Worm (Caenorhabditis elegans) whole organism, young adult: Measurements from ENCODE around the gene ceh-93.

Experiments
- B0261.1 ChIP-seq: sonication (generic microtip); optimal IDR thresholded peaks from 2 replicates; lab custom pipeline; 2016; ENCODE audit warnings: mild to moderate bottlenecking, missing genetic modification characterization, moderate library complexity, missing compliant biosample characterization
- C06A6.2 ChIP-seq: fragments of 200-800 bp; sonication (Bioruptor generic); conservative IDR thresholded peaks from 2 replicates; pipeline ENCODE4 v1.3.6; 2022; ENCODE audit warnings: missing genetic modification characterization, missing compliant biosample characterization
- F22D6.2 ChIP-seq: sonication (generic microtip); optimal IDR thresholded peaks from 2 replicates; lab custom pipeline; 2016; ENCODE audit warnings: mild to moderate bottlenecking, missing genetic modification characterization, missing compliant biosample characterization
- F39B2.1 ChIP-seq: fragments of 200-800 bp; sonication (Bioruptor generic); IDR thresholded peaks from 2 replicates; pipeline ENCODE4 v1.3.6; 2022; ENCODE audit warnings: missing genetic modification reagents, missing genetic modification characterization, missing compliant biosample characterization
- F49E8.2 ChIP-seq: sonication (generic microtip); optimal IDR thresholded peaks from 3 replicates; lab custom pipeline; 2017; ENCODE audit warnings: missing genetic modification characterization, mild to moderate bottlenecking, missing compliant biosample characterization, antibody characterized with exemption, moderate library complexity; ENCODE audit not compliant: insufficient read depth
- K12H6.12 ChIP-seq: fragments of 200-800 bp; sonication (Bioruptor generic); optimal IDR thresholded peaks from 2 replicates; lab custom pipeline; 2018; ENCODE audit warnings: mild to moderate bottlenecking, missing genetic modification characterization, missing compliant biosample characterization
- Y53G8AR.9 ChIP-seq: fragments of 200-800 bp; sonication (Bioruptor generic); conservative IDR thresholded peaks from 2 replicates; pipeline ENCODE4 v1.3.6; 2022; ENCODE audit warnings: missing genetic modification reagents, missing genetic modification characterization, missing compliant biosample characterization
- Y56A3A.18 ChIP-seq: fragments of 200-800 bp; sonication (Bioruptor generic); IDR thresholded peaks from 2 replicates; pipeline ENCODE4 v1.3.6; 2022; ENCODE audit warnings: missing genetic modification reagents, missing genetic modification characterization, missing compliant biosample characterization
- Y95B8A.8 ChIP-seq: fragments of 200-800 bp; sonication (Bioruptor generic); IDR thresholded peaks from 2 replicates; pipeline ENCODE4 v1.3.6; 2022; ENCODE audit warnings: missing genetic modification reagents, missing genetic modification characterization, missing compliant biosample characterization
- ZK185.1 ChIP-seq: sonication (generic microtip); optimal IDR thresholded peaks from 2 replicates; lab custom pipeline; 2016; ENCODE audit warnings: mild to moderate bottlenecking, missing genetic modification characterization, missing compliant biosample characterization; ENCODE audit not compliant: poor library complexity, severe bottlenecking
- ama-1 ChIP-seq, 3 experiments: fragments of 150-350 bp in 1 of 3; sonication (generic microtip) in 2 of 3; optimal IDR thresholded peaks; 2 replicates each; lab custom pipeline; 2014 to 2018; ENCODE audit warnings: missing biosample characterization in 2 of 3, missing genetic modification characterization in 2 of 3, missing genetic modification reagents in 2 of 3
- aptf-2 ChIP-seq: fragments of 200-800 bp; sonication (Bioruptor generic); conservative IDR thresholded peaks from 2 replicates; pipeline ENCODE4 v1.3.6; 2022; ENCODE audit warnings: missing genetic modification reagents, missing genetic modification characterization, missing compliant biosample characterization
- athp-1 ChIP-seq: sonication (generic microtip); optimal IDR thresholded peaks from 2 replicates; lab custom pipeline; 2017; ENCODE audit warnings: mild to moderate bottlenecking, missing genetic modification characterization, missing compliant biosample characterization
- bed-2 ChIP-seq: fragments of 200-800 bp; sonication (Bioruptor generic); IDR thresholded peaks from 2 replicates; pipeline ENCODE4 v1.3.6; 2022; ENCODE audit warnings: missing genetic modification reagents, missing genetic modification characterization, missing compliant biosample characterization
- cebp-1 ChIP-seq, 2 experiments: fragments of 200-800 bp in 1 of 2; sonication (Bioruptor generic) in 1 of 2; sonication (generic microtip) in 1 of 2; IDR thresholded peaks in 1 of 2; optimal IDR thresholded peaks in 1 of 2; 2 replicates each; pipeline versions ENCODE4 v1.3.6 to Lab custom; 2017 to 2022; ENCODE audit warnings: missing compliant biosample characterization in 2 of 2, missing genetic modification characterization in 2 of 2, mild to moderate bottlenecking in 1 of 2, missing genetic modification reagents in 1 of 2, moderate library complexity in 1 of 2
- ceh-100 ChIP-seq: fragments of 200-800 bp; sonication (Bioruptor generic); IDR thresholded peaks from 2 replicates; pipeline ENCODE4 v1.3.6; 2022; ENCODE audit warnings: missing genetic modification reagents, missing genetic modification characterization, missing compliant biosample characterization
- ceh-40 ChIP-seq: fragments of 200-800 bp; sonication (Bioruptor generic); IDR thresholded peaks from 2 replicates; pipeline ENCODE4 v1.3.6; 2022; ENCODE audit warnings: missing genetic modification characterization, missing compliant biosample characterization
- ceh-91 ChIP-seq: fragments of 200-800 bp; sonication (Bioruptor generic); IDR thresholded peaks from 2 replicates; pipeline ENCODE4 v1.3.6; 2022; ENCODE audit warnings: missing genetic modification reagents, missing genetic modification characterization, missing compliant biosample characterization
- chd-7 ChIP-seq: sonication (generic microtip); optimal IDR thresholded peaks from 2 replicates; lab custom pipeline; 2016; ENCODE audit warnings: mild to moderate bottlenecking, missing genetic modification characterization, moderate library complexity, missing compliant biosample characterization
- egl-18 ChIP-seq: fragments of 200-800 bp; sonication (Bioruptor generic); IDR thresholded peaks from 2 replicates; pipeline ENCODE4 v1.3.6; 2022; ENCODE audit warnings: missing genetic modification reagents, missing genetic modification characterization, missing compliant biosample characterization
- egrh-3 ChIP-seq: fragments of 200-800 bp; sonication (Bioruptor generic); IDR thresholded peaks from 2 replicates; pipeline ENCODE4 v1.3.6; 2022; ENCODE audit warnings: missing genetic modification reagents, missing genetic modification characterization, missing compliant biosample characterization
- hsf-1 ChIP-seq: fragments of 200-800 bp; sonication (Bioruptor generic); IDR thresholded peaks from 2 replicates; pipeline ENCODE4 v1.3.6; 2022; ENCODE audit warnings: missing genetic modification reagents, missing genetic modification characterization, missing compliant biosample characterization
- let-607 ChIP-seq, 2 experiments: fragments of 200-800 bp in 1 of 2; sonication (Bioruptor generic) in 1 of 2; sonication (generic microtip) in 1 of 2; optimal IDR thresholded peaks; 2 replicates each; lab custom pipeline; 2016 to 2018; ENCODE audit warnings: mild to moderate bottlenecking in 2 of 2, missing compliant biosample characterization in 2 of 2, missing genetic modification characterization in 2 of 2, moderate library complexity in 2 of 2, missing genotype in 1 of 2
- lin-26 ChIP-seq: fragments of 200-800 bp; sonication (Bioruptor generic); IDR thresholded peaks from 2 replicates; pipeline ENCODE4 v1.3.6; 2022; ENCODE audit warnings: missing genetic modification reagents, missing genetic modification characterization, missing compliant biosample characterization
- lin-40 ChIP-seq: sonication (generic microtip); optimal IDR thresholded peaks from 2 replicates; lab custom pipeline; 2016; ENCODE audit warnings: missing genetic modification characterization, mild to moderate bottlenecking, missing compliant biosample characterization, missing genotype, missing genetic modification reagents
- lir-1 ChIP-seq: fragments of 200-800 bp; sonication (Bioruptor generic); conservative IDR thresholded peaks from 2 replicates; pipeline ENCODE4 v1.3.6; 2022; ENCODE audit warnings: missing genetic modification reagents, missing genetic modification characterization, missing compliant biosample characterization
- madf-10 ChIP-seq: sonication (generic microtip); optimal IDR thresholded peaks from 2 replicates; lab custom pipeline; 2016; ENCODE audit warnings: mild to moderate bottlenecking, missing genetic modification characterization, missing compliant biosample characterization
- mel-28 ChIP-seq: sonication (generic microtip); optimal IDR thresholded peaks from 2 replicates; lab custom pipeline; 2016; ENCODE audit warnings: borderline replicate concordance, mild to moderate bottlenecking, missing genetic modification characterization, missing compliant biosample characterization
- mxl-1 ChIP-seq: sonication (generic microtip); optimal IDR thresholded peaks from 2 replicates; lab custom pipeline; 2016; ENCODE audit warnings: missing genetic modification characterization, missing compliant biosample characterization
- nfya-1 ChIP-seq: sonication (generic microtip); optimal IDR thresholded peaks from 2 replicates; lab custom pipeline; 2017; ENCODE audit warnings: antibody characterized with exemption, missing compliant biosample characterization, missing genetic modification characterization, borderline replicate concordance; ENCODE audit not compliant: insufficient read depth
- nfya-2 ChIP-seq: fragments of 200-800 bp; sonication (Bioruptor generic); IDR thresholded peaks from 2 replicates; pipeline ENCODE4 v1.3.6; 2022; ENCODE audit warnings: missing genetic modification reagents, missing genetic modification characterization, missing compliant biosample characterization
- nhr-179 ChIP-seq: sonication (generic microtip); optimal IDR thresholded peaks from 2 replicates; lab custom pipeline; 2016; ENCODE audit warnings: mild to moderate bottlenecking, missing genetic modification characterization, missing compliant biosample characterization
- rcor-1 ChIP-seq: fragments of 200-800 bp; sonication (Bioruptor generic); IDR thresholded peaks from 2 replicates; pipeline ENCODE4 v1.3.6; 2022; ENCODE audit warnings: missing genetic modification reagents, missing genetic modification characterization, missing compliant biosample characterization
- rec-8 ChIP-seq, 2 experiments: sonication (generic microtip); optimal IDR thresholded peaks; 2 replicates each; lab custom pipeline; 2016; ENCODE audit warnings: mild to moderate bottlenecking in 2 of 2, missing genetic modification characterization in 2 of 2, missing genetic modification reagents in 2 of 2, missing genotype in 2 of 2, missing biosample characterization in 1 of 2, missing compliant biosample characterization in 1 of 2, moderate library complexity in 1 of 2
- sdz-38 ChIP-seq: sonication (generic microtip); optimal IDR thresholded peaks from 2 replicates; lab custom pipeline; 2016; ENCODE audit warnings: missing genotype, missing genetic modification characterization, missing compliant biosample characterization
- snpc-1.1 ChIP-seq: sonication (generic microtip); optimal IDR thresholded peaks from 2 replicates; lab custom pipeline; 2017; ENCODE audit warnings: missing genetic modification characterization, mild to moderate bottlenecking, missing compliant biosample characterization, antibody characterized with exemption, moderate library complexity, missing genotype, missing genetic modification reagents; ENCODE audit not compliant: insufficient read depth
- snpc-1.3 ChIP-seq: sonication (generic microtip); optimal IDR thresholded peaks from 2 replicates; lab custom pipeline; 2017; ENCODE audit warnings: missing genetic modification characterization, mild to moderate bottlenecking, missing compliant biosample characterization, antibody characterized with exemption, moderate library complexity, missing genotype, missing genetic modification reagents; ENCODE audit not compliant: insufficient read depth
- snpc-3.4 ChIP-seq: sonication (generic microtip); optimal IDR thresholded peaks from 2 replicates; lab custom pipeline; 2017; ENCODE audit warnings: missing genetic modification characterization, mild to moderate bottlenecking, missing compliant biosample characterization, antibody characterized with exemption, moderate library complexity, missing genotype, missing genetic modification reagents
- tbp1 ChIP-seq: fragments of 200-800 bp; sonication (Bioruptor generic); optimal IDR thresholded peaks from 2 replicates; lab custom pipeline; 2018; ENCODE audit warnings: mild to moderate bottlenecking, missing genetic modification characterization, missing compliant biosample characterization
- tlf-1 ChIP-seq: fragments of 200-800 bp; sonication (Bioruptor generic); optimal IDR thresholded peaks from 2 replicates; lab custom pipeline; 2018; ENCODE audit warnings: mild to moderate bottlenecking, missing genetic modification characterization, missing compliant biosample characterization
- xnd-1 ChIP-seq: sonication (generic microtip); optimal IDR thresholded peaks from 2 replicates; lab custom pipeline; 2016; ENCODE audit warnings: missing genotype, missing genetic modification reagents, missing genetic modification characterization, missing compliant biosample characterization
- ztf-26 ChIP-seq: sonication (generic microtip); optimal IDR thresholded peaks from 2 replicates; lab custom pipeline; 2017; ENCODE audit warnings: missing genetic modification characterization, missing compliant biosample characterization
- ztf-28 ChIP-seq: fragments of 200-800 bp; sonication (Bioruptor generic); IDR thresholded peaks from 2 replicates; pipeline ENCODE4 v1.3.6; 2022; ENCODE audit warnings: missing genetic modification reagents, missing genetic modification characterization, missing compliant biosample characterization
- ztf-3 ChIP-seq: fragments of 200-800 bp; sonication (Bioruptor generic); optimal IDR thresholded peaks from 2 replicates; lab custom pipeline; 2018; ENCODE audit warnings: mild to moderate bottlenecking, missing genetic modification characterization, missing compliant biosample characterization

Gene ceh-93

DNA sequence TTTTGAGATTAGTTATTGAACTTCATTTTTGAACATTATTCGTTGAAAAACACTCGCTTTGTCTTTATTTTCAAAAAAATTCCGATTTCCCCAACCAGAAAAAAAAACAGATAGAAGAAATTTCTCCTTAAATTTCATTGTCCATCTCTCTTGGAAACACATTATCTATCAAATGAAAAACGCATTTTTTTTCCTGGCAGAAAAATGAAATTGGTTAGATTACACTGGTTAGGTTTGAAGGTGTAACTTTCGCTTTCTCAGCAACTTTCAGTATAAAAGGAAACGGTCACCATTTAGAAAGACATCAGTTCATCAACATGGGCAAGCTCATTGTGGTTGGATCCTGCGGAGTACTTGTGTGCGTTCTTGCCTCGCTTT lies 32.8 kb upstream of the ceh-93 start, which contains the start of gene col-19:
TSS of gene col-19 (plus strand) at position 301 of the 378 bp plus-strand sequence.
- TF ChIP-seq ceh-40, result no peak
- no peak for TF ChIP-seq lin-26 (GFP tag; lab: Robert Waterston, UW)
- TF ChIP-seq nfya-1 (tag; lab: Kevin White, UChicago), result no peak
- no peak for TF ChIP-seq tbp1 (GFP tag; lab: Kevin White, UChicago)
- no peak for TF ChIP-seq B0261.1 (tag; lab: Kevin White, UChicago)
- no peak for TF ChIP-seq ama-1 (optimal IDR thresholded peaks at IDR 0.05; lab: Kevin White, UChicago)
- no peak for TF ChIP-seq ama-1 (GFP tag; optimal IDR thresholded peaks at IDR 0.05; lab: Kevin White, UChicago)
- TF ChIP-seq snpc-3.4 (tag; lab: Kevin White, UChicago), result no peak
- TF ChIP-seq ztf-3, result no peak
- no peak for TF ChIP-seq let-607 (tag; optimal IDR thresholded peaks at IDR 0.05; lab: Kevin White, UChicago)
- no peak for TF ChIP-seq ceh-91
- no peak for TF ChIP-seq madf-10 (tag; lab: Kevin White, UChicago)

DNA sequence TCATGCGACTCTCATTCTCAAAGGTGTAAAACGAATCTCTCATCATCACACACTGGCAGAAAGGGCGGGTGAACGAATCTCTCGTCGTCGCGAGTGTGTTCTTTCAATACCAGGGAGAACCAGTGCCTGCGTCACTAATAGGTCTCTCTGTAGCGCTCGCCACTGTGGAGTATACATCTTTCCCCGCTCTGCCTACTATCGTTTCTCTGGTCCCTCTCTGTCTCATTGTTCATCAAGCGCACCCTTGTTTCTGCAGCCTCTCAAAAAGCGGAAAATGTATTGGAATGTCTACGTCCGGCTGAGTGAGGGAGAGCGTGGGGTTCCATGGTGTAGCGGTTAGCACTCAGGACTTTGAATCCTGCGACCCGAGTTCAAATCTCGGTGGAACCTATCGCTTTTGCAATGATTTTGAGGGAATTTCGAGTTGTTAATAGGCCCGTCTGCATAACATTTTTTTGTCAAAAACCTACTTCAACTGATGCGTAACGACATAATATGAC lies 21.5 kb upstream of the ceh-93 start:
- TF ChIP-seq Y53G8AR.9 (GFP tag; lab: Robert Waterston, UW) (0 out of 2 replicates have a peak, but pooled peaks have one; percentile 67), tlf-1 (GFP tag; lab: Kevin White, UChicago) (peak; percentile 69), athp-1 (tag; lab: Kevin White, UChicago) (peak; percentile 64), Y95B8A.8 (peak; percentile 38; the same call in 1 of the 2 replicates), snpc-1.3 (tag; lab: Kevin White, UChicago) (peak; percentile 60), sdz-38 (tag; lab: Kevin White, UChicago) (no peak), F49E8.2 (peak; percentile 31), chd-7 (tag; lab: Kevin White, UChicago) (peak; percentile 89), snpc-1.1 (tag; lab: Kevin White, UChicago) (no peak), aptf-2 (no peak), hsf-1 (GFP tag; lab: Robert Waterston, UW) (no peak), lir-1 (GFP tag; lab: Robert Waterston, UW) (0 out of 2 replicates have a peak, but pooled peaks have one; percentile 18), ztf-26 (tag; lab: Kevin White, UChicago) (peak; percentile 95), mel-28 (tag; lab: Kevin White, UChicago) (no peak), snpc-3.4 (tag; lab: Kevin White, UChicago) (peak; percentile 31), bed-2 (GFP tag; lab: Robert Waterston, UW) (peak; percentile 71; the same call in 1 of the 2 replicates), K12H6.12 (peak; percentile 85), Y56A3A.18 (GFP tag; lab: Robert Waterston, UW) (peak; percentile 70), egrh-3 (GFP tag; lab: Robert Waterston, UW) (peak; percentile 46), F39B2.1 (GFP tag; lab: Robert Waterston, UW) (no peak), nfya-2 (GFP tag; lab: Robert Waterston, UW) (no peak), rcor-1 (peak; percentile 76), ztf-28 (GFP tag; lab: Robert Waterston, UW) (peak; percentile 39; the same call in 1 of the 2 replicates), nhr-179 (tag; lab: Kevin White, UChicago) (peak; percentile 39), xnd-1 (tag; lab: Kevin White, UChicago) (no peak), C06A6.2 (GFP tag; lab: Robert Waterston, UW) (peak; percentile 82; the same call in 1 of the 2 replicates), lin-40 (tag; lab: Kevin White, UChicago) (peak; percentile 98), cebp-1 (GFP tag; IDR thresholded peaks at IDR 0.05; lab: Robert Waterston, UW) (peak; percentile 61; the same call in 1 of the 2 replicates), cebp-1 (tag; optimal IDR thresholded peaks at IDR 0.05; lab: Kevin White, UChicago) (peak; percentile 91), ZK185.1 (tag; lab: Kevin White, UChicago) (peak; percentile 90), egl-18 (GFP tag; lab: Robert Waterston, UW) (peak; percentile 86), ceh-100 (no peak), mxl-1 (peak; percentile 89), F22D6.2 (tag; lab: Kevin White, UChicago) (peak; percentile 83), rec-8 (tag; optimal IDR thresholded peaks at IDR 0.05; lab: Kevin White, UChicago) (peak; percentile 46 to 84)
